Fruit fly (Drosophila melanogaster) whole organism, embryonic: ENCODE data around the gene msps.

Experiments
- B-H1 ChIP-seq: fragments of 200-800 bp; sonication (Bioruptor generic); IDR thresholded peaks from 3 replicates; pipeline ENCODE4 v1.3.6; 2022; ENCODE audit warnings: missing biosample characterization, missing genetic modification characterization
- Bgb ChIP-seq: fragments of 200-800 bp; sonication (Bioruptor generic); IDR thresholded peaks from 2 replicates; pipeline ENCODE4 v1.3.6; 2022; ENCODE audit warnings: missing biosample characterization, missing genetic modification characterization; ENCODE audit not compliant: partially characterized antibody
- CG10462 ChIP-seq: fragments of 200-800 bp; sonication (Bioruptor generic); optimal IDR thresholded peaks from 2 replicates; lab custom pipeline; 2016; ENCODE audit warnings: missing biosample characterization, missing genetic modification characterization
- CG10979 ChIP-seq: fragments of 200-800 bp; sonication (Bioruptor generic); optimal IDR thresholded peaks from 2 replicates; lab custom pipeline; 2018; ENCODE audit warnings: missing biosample characterization, mild to moderate bottlenecking, missing genetic modification characterization, moderate library complexity
- CG11695 ChIP-seq: fragments of 200-800 bp; sonication (Bioruptor generic); IDR thresholded peaks from 3 replicates; pipeline ENCODE4 v1.3.6; 2022; ENCODE audit warnings: missing biosample characterization, missing genetic modification characterization
- CG12942 ChIP-seq: fragments of 200-800 bp; sonication (Bioruptor generic); optimal IDR thresholded peaks from 3 replicates; lab custom pipeline; 2016; ENCODE audit warnings: missing biosample characterization, missing genetic modification characterization
- CG13424 ChIP-seq: fragments of 200-800 bp; sonication (Bioruptor generic); optimal IDR thresholded peaks from 2 replicates; lab custom pipeline; 2019; ENCODE audit warnings: missing biosample characterization, mild to moderate bottlenecking, missing genetic modification characterization, moderate library complexity
- CG13894 ChIP-seq: fragments of 200-800 bp; sonication (Bioruptor generic); optimal IDR thresholded peaks from 3 replicates; lab custom pipeline; 2018; ENCODE audit warnings: missing biosample characterization, mild to moderate bottlenecking, missing genetic modification characterization, moderate library complexity
- CG14710 ChIP-seq: fragments of 200-800 bp; sonication (Bioruptor generic); optimal IDR thresholded peaks from 3 replicates; lab custom pipeline; 2019; ENCODE audit warnings: missing biosample characterization, mild to moderate bottlenecking, missing genetic modification characterization, moderate library complexity
- CG1603 ChIP-seq: fragments of 200-800 bp; sonication (Bioruptor generic); optimal IDR thresholded peaks from 2 replicates; lab custom pipeline; 2019; ENCODE audit warnings: missing biosample characterization, mild to moderate bottlenecking, missing genetic modification characterization, moderate library complexity
- CG17802 ChIP-seq: fragments of 200-800 bp; sonication (Bioruptor generic); optimal IDR thresholded peaks from 2 replicates; lab custom pipeline; 2018; ENCODE audit warnings: missing biosample characterization, mild to moderate bottlenecking, missing genetic modification characterization, moderate library complexity
- CG17829 ChIP-seq: fragments of 200-800 bp; optimal IDR thresholded peaks from 2 replicates; lab custom pipeline; 2019; ENCODE audit warnings: missing biosample characterization, mild to moderate bottlenecking, missing genetic modification characterization, moderate library complexity
- CG33557 ChIP-seq: fragments of 200-800 bp; sonication (Bioruptor generic); optimal IDR thresholded peaks from 2 replicates; lab custom pipeline; 2019; ENCODE audit warnings: missing biosample characterization, mild to moderate bottlenecking, missing genetic modification characterization, moderate library complexity
- CG34422 ChIP-seq: fragments of 200-800 bp; sonication (Bioruptor generic); IDR thresholded peaks from 3 replicates; pipeline ENCODE4 v1.3.6; 2022; ENCODE audit warnings: missing biosample characterization, missing genetic modification characterization
- CG3847 ChIP-seq: fragments of 200-800 bp; sonication (Bioruptor generic); IDR thresholded peaks from 2 replicates; pipeline ENCODE4 v1.3.6; 2022; ENCODE audit warnings: missing biosample characterization, missing genetic modification characterization
- CG3995 ChIP-seq: fragments of 200-800 bp; sonication (Bioruptor generic); optimal IDR thresholded peaks from 3 replicates; lab custom pipeline; 2016; ENCODE audit warnings: missing biosample characterization, missing genetic modification characterization
- CG5180 ChIP-seq: fragments of 200-800 bp; sonication (Bioruptor generic); optimal IDR thresholded peaks from 3 replicates; lab custom pipeline; 2017; ENCODE audit warnings: missing biosample characterization, missing genetic modification characterization, mild to moderate bottlenecking, moderate library complexity, missing genetic modification reagents
- CG9215 ChIP-seq: fragments of 200-800 bp; sonication (Bioruptor generic); IDR thresholded peaks from 2 replicates; pipeline ENCODE4 v1.3.6; 2022; ENCODE audit warnings: missing biosample characterization, missing genetic modification characterization
- CG9797 ChIP-seq: fragments of 200-800 bp; sonication (Bioruptor generic); optimal IDR thresholded peaks from 3 replicates; lab custom pipeline; 2018; ENCODE audit warnings: missing biosample characterization, mild to moderate bottlenecking, missing genetic modification characterization
- Camta ChIP-seq: fragments of 200-800 bp; sonication (Bioruptor generic); optimal IDR thresholded peaks from 2 replicates; lab custom pipeline; 2016; ENCODE audit warnings: missing biosample characterization, missing genetic modification characterization
- D19A ChIP-seq: fragments of 200-800 bp; optimal IDR thresholded peaks from 3 replicates; lab custom pipeline; 2019; ENCODE audit warnings: missing biosample characterization, mild to moderate bottlenecking, missing genetic modification characterization, moderate library complexity
- Dad ChIP-seq: fragments of 200-800 bp; sonication (Bioruptor generic); optimal IDR thresholded peaks from 3 replicates; lab custom pipeline; 2016; ENCODE audit warnings: missing biosample characterization, missing genetic modification characterization
- Dek ChIP-seq: fragments of 200-800 bp; sonication (Bioruptor generic); optimal IDR thresholded peaks from 3 replicates; lab custom pipeline; 2019; ENCODE audit warnings: missing biosample characterization, mild to moderate bottlenecking, missing genetic modification characterization, moderate library complexity
- HLH4C ChIP-seq: fragments of 200-800 bp; sonication (Bioruptor generic); IDR thresholded peaks from 3 replicates; pipeline ENCODE4 v1.3.6; 2022; ENCODE audit warnings: missing biosample characterization, missing genetic modification characterization; ENCODE audit not compliant: partially characterized antibody
- Hr3 ChIP-seq: fragments of 200-800 bp; sonication (Bioruptor generic); optimal IDR thresholded peaks from 3 replicates; lab custom pipeline; 2016; ENCODE audit warnings: missing biosample characterization, missing genetic modification characterization
- Hr51 ChIP-seq, 2 experiments: fragments of 200-800 bp; sonication (Bioruptor generic); optimal IDR thresholded peaks; 2 replicates in 1 of 2; 3 replicates in 1 of 2; lab custom pipeline; 2016 to 2018; ENCODE audit warnings: missing biosample characterization in 2 of 2, missing genetic modification characterization in 2 of 2, mild to moderate bottlenecking in 1 of 2, moderate library complexity in 1 of 2
- Lim3 ChIP-seq: fragments of 200-800 bp; sonication (Bioruptor generic); IDR thresholded peaks from 2 replicates; pipeline ENCODE4 v1.3.6; 2022; ENCODE audit warnings: missing biosample characterization, missing genetic modification characterization
- Med ChIP-seq: fragments of 200-800 bp; sonication (Bioruptor generic); peaks from one replicate; lab custom pipeline; 2016; ENCODE audit warnings: missing biosample characterization, missing genetic modification characterization, mild to moderate bottlenecking, inconsistent platforms, moderate library complexity
- Rfx ChIP-seq: fragments of 200-800 bp; sonication (Bioruptor generic); IDR thresholded peaks from 2 replicates; pipeline ENCODE4 v1.3.6; 2022; ENCODE audit warnings: missing biosample characterization, missing genetic modification characterization
- Six4 ChIP-seq: fragments of 200-800 bp; sonication (Bioruptor generic); optimal IDR thresholded peaks from 2 replicates; lab custom pipeline; 2016; ENCODE audit warnings: missing biosample characterization, missing genetic modification characterization
- TFAM ChIP-seq: fragments of 200-800 bp; sonication (Bioruptor generic); optimal IDR thresholded peaks from 2 replicates; lab custom pipeline; 2017; ENCODE audit warnings: missing biosample characterization, missing genetic modification characterization, inconsistent platforms
- YL-1 ChIP-seq: fragments of 200-800 bp; sonication (Bioruptor generic); optimal IDR thresholded peaks from 3 replicates; lab custom pipeline; 2017; ENCODE audit warnings: missing biosample characterization, mild to moderate bottlenecking, missing genetic modification characterization
- cas ChIP-seq: fragments of 200-800 bp; sonication (Bioruptor generic); IDR thresholded peaks from 2 replicates; pipeline ENCODE4 v1.3.6; 2022; ENCODE audit warnings: missing biosample characterization, missing genetic modification characterization
- cg ChIP-seq: fragments of 200-800 bp; sonication (Bioruptor generic); optimal IDR thresholded peaks from 3 replicates; lab custom pipeline; 2019; ENCODE audit warnings: missing biosample characterization, mild to moderate bottlenecking, missing genetic modification characterization, moderate library complexity
- chif ChIP-seq, 2 experiments: fragments of 200-800 bp; sonication (Bioruptor generic); optimal IDR thresholded peaks; 3 replicates each; lab custom pipeline; 2016; ENCODE audit warnings: missing biosample characterization in 2 of 2, missing genetic modification characterization in 2 of 2
- ci ChIP-seq: fragments of 200-800 bp; sonication (Bioruptor generic); IDR thresholded peaks from 3 replicates; pipeline ENCODE4 v1.3.6; 2022; ENCODE audit warnings: missing biosample characterization, missing genetic modification characterization
- crol ChIP-seq: fragments of 200-800 bp; sonication (Bioruptor generic); IDR thresholded peaks from 2 replicates; pipeline ENCODE4 v1.3.6; 2022; ENCODE audit warnings: missing biosample characterization, missing genetic modification characterization
- hkb ChIP-seq, 2 experiments: fragments of 200-800 bp in 1 of 2; fragments of >200 bp in 1 of 2; sonication (Bioruptor generic) in 1 of 2; IDR thresholded peaks in 1 of 2; optimal IDR thresholded peaks in 1 of 2; 2 replicates each; pipeline versions ENCODE4 v1.3.6 to Lab custom; 2017 to 2022; ENCODE audit warnings: missing biosample characterization in 1 of 2, missing genetic modification characterization in 1 of 2
- lov ChIP-seq, 2 experiments: fragments of 200-800 bp in 1 of 2; fragments of >200 bp in 1 of 2; sonication (Bioruptor generic) in 1 of 2; IDR thresholded peaks in 1 of 2; optimal IDR thresholded peaks in 1 of 2; 2 replicates in 1 of 2; 3 replicates in 1 of 2; pipeline versions ENCODE4 v1.3.6 to Lab custom; 2017 to 2022; ENCODE audit warnings: missing biosample characterization in 1 of 2, missing genetic modification characterization in 1 of 2
- mld ChIP-seq: fragments of 200-800 bp; sonication (Bioruptor generic); IDR thresholded peaks from 3 replicates; pipeline ENCODE4 v1.3.6; 2022; ENCODE audit warnings: missing biosample characterization, missing genetic modification characterization; ENCODE audit not compliant: partially characterized antibody
- nmo ChIP-seq: fragments of 200-800 bp; sonication (Bioruptor generic); optimal IDR thresholded peaks from 2 replicates; lab custom pipeline; 2018; ENCODE audit warnings: missing biosample characterization, mild to moderate bottlenecking, missing genetic modification characterization, moderate library complexity
- nom ChIP-seq: fragments of 200-800 bp; sonication (Bioruptor generic); optimal IDR thresholded peaks from 2 replicates; lab custom pipeline; 2017; ENCODE audit warnings: missing biosample characterization, missing genetic modification characterization, mild to moderate bottlenecking, moderate library complexity, missing genetic modification reagents
- repo ChIP-seq: fragments of 200-800 bp; sonication (Bioruptor generic); optimal IDR thresholded peaks from 2 replicates; lab custom pipeline; 2016; ENCODE audit warnings: missing biosample characterization, missing genetic modification characterization
- sens-2 ChIP-seq: fragments of 200-800 bp; sonication (Bioruptor generic); IDR thresholded peaks from 2 replicates; pipeline ENCODE4 v1.3.6; 2022; ENCODE audit warnings: missing biosample characterization, missing genetic modification characterization
- ssp ChIP-seq: fragments of 200-800 bp; sonication (Bioruptor generic); IDR thresholded peaks from 2 replicates; pipeline ENCODE4 v1.3.6; 2022; ENCODE audit warnings: missing biosample characterization, missing genetic modification characterization
- tap ChIP-seq: fragments of 200-800 bp; optimal IDR thresholded peaks from 3 replicates; lab custom pipeline; 2019; ENCODE audit warnings: missing biosample characterization, mild to moderate bottlenecking, missing genetic modification characterization, moderate library complexity
- tin ChIP-seq: fragments of 200-800 bp; sonication (Bioruptor generic); optimal IDR thresholded peaks from 3 replicates; lab custom pipeline; 2016; ENCODE audit warnings: missing biosample characterization, missing genetic modification characterization
- ttk ChIP-seq: fragments of 200-800 bp; sonication (Bioruptor generic); IDR thresholded peaks from 2 replicates; pipeline ENCODE4 v2.1.2; 2022; ENCODE audit warnings: missing biosample characterization, missing genetic modification characterization

msps gene

DNA sequence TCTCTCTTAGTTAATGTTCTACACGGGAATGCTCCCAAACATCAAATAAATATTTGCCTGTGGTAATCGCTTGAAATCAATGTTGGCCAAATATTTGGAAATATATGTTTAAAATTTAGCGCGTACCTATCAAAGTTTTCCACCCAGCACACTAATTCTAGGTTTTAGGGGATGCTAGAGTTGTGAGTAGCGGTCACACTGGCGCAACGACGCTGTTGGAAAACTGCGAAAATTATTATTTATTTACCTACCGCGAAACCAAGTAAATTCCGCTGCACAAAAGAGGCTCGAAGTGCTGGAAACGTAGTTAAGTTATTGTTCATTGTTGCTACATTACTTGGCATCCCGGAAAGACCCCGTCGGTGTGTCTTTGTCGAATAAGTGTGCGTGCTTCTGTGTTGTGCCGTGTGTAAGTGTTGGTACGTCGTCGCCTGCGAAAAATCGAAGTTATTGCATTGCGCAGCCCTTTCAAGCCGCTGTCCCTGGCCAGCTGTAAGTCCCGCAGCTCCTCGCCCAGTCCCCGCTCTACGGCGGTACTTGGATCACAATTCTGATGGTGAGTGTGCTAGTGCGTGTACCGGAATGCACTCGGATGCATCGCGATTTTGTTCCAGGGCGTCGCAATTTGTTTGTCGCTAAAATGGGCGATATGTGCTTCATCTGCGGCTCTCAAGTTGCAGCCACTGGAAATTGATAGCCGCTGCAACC lies at the start of gene msps (continued):
- TF ChIP-seq tap (tag; lab: Kevin White, UChicago) (no peak), Six4 (GFP tag; lab: Kevin White, UChicago) (no peak), ci (GFP tag; lab: Robert Waterston, UW) (0 out of 3 replicates have a peak, but pooled peaks have one; percentile 5), CG13424 (tag; lab: Kevin White, UChicago) (no peak), CG17802 (no peak), TFAM (GFP tag; lab: Kevin White, UChicago) (no peak), lov (optimal IDR thresholded peaks at IDR 0.05; lab: Kevin White, UChicago) (no peak), lov (GFP tag; IDR thresholded peaks at IDR 0.05; lab: Robert Waterston, UW) (no peak), ssp (GFP tag; lab: Robert Waterston, UW) (no peak), Lim3 (GFP tag; lab: Robert Waterston, UW) (no peak), crol (GFP tag; lab: Robert Waterston, UW) (no peak), tin (GFP tag; lab: Kevin White, UChicago) (no peak), CG14710 (tag; lab: Kevin White, UChicago) (peak; percentile 62), CG11695 (no peak), CG34422 (GFP tag; lab: Robert Waterston, UW) (peak; percentile 49; the same call in 1 of the 3 replicates), hkb (optimal IDR thresholded peaks at IDR 0.05; lab: Kevin White, UChicago) (no peak), hkb (GFP tag; IDR thresholded peaks at IDR 0.05; lab: Robert Waterston, UW) (no peak), CG12942 (no peak), Rfx (GFP tag; lab: Robert Waterston, UW) (no peak), Camta (GFP tag; lab: Kevin White, UChicago) (no peak), CG9215 (no peak), CG13894 (tag; lab: Kevin White, UChicago) (no peak), HLH4C (GFP tag; lab: Robert Waterston, UW) (peak; percentile 52; the same call in 2 of the 3 replicates), Dad (no peak), Dek (tag; lab: Kevin White, UChicago) (no peak), Med (GFP tag; lab: Kevin White, UChicago) (peak; percentile 81), B-H1 (GFP tag; lab: Robert Waterston, UW) (no peak), CG3847 (GFP tag; lab: Robert Waterston, UW) (peak; percentile 32; the same call in 1 of the 2 replicates), ttk (GFP tag; lab: Robert Waterston, UW) (no peak), D19A (no peak), sens-2 (GFP tag; lab: Robert Waterston, UW) (no peak), CG9797 (peak; percentile 87), Hr3 (GFP tag; lab: Kevin White, UChicago) (no peak), CG17829 (tag; lab: Kevin White, UChicago) (peak; percentile 24), mld (peak; percentile 76; the same call in 2 of the 3 replicates), CG10979 (no peak), repo (GFP tag; lab: Kevin White, UChicago) (no peak), CG3995 (GFP tag; lab: Kevin White, UChicago) (peak; percentile 37), chif (GFP tag; optimal IDR thresholded peaks at IDR 0.05; lab: Kevin White, UChicago) (no peak), CG1603 (tag; lab: Kevin White, UChicago) (peak; percentile 53), CG10462 (no peak), cg (GFP tag; lab: Kevin White, UChicago) (peak; percentile 81), Hr51 (GFP tag; optimal IDR thresholded peaks at IDR 0.05; lab: Kevin White, UChicago) (no peak), cas (GFP tag; lab: Robert Waterston, UW) (no peak), nmo (GFP tag; lab: Kevin White, UChicago) (peak; percentile 56), YL-1 (GFP tag; lab: Kevin White, UChicago) (peak; percentile 76), CG33557 (GFP tag; lab: Kevin White, UChicago) (no peak), CG5180 (GFP tag; lab: Kevin White, UChicago) (no peak), Bgb (GFP tag; lab: Robert Waterston, UW) (peak; percentile 58; the same call in 1 of the 2 replicates), nom (no peak)
